Worm (Caenorhabditis elegans): ENCODE results near the gene mog-1.

DNA sequence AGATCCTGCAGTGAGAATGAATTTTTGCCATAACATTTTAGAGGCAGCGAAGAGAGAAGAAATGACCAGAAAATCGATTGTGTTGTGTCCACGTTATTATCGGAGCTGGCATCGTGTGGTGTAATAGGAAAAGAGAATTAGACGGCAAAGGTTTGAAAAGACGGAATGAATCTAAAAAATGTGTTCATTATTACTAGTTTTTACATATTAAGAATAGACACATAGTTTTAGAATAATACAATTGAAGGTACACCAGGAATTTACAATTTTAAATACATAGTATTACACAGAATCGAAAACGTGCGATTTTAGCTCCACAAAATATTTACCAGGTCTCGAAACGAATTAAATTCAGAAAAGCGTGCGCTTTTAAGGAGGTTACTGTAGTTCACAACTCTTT lies 5.8 kb downstream of the mog-1 start, which contains the start of gene K03H1.13:
- TF ChIP-seq nhr-77 (tag; optimal IDR thresholded peaks at IDR 0.05) (no peak), nhr-237 (tag; optimal IDR thresholded peaks at IDR 0.05) (no peak), pha-4 (GFP tag; IDR thresholded peaks at IDR 0.05) (no peak), pha-4 (tag; optimal IDR thresholded peaks at IDR 0.05) (no peak), lin-13 (GFP tag; optimal IDR thresholded peaks at IDR 0.05) (no peak), snpc-4 (tag; optimal IDR thresholded peaks at IDR 0.05) (no peak), unc-62 (GFP tag; optimal IDR thresholded peaks at IDR 0.05 in 1 of 2) (no peak), unc-62 (tag; optimal IDR thresholded peaks at IDR 0.05) (no peak), ZK546.5 (tag; optimal IDR thresholded peaks at IDR 0.05) (no peak), ces-1 (GFP tag; optimal IDR thresholded peaks at IDR 0.05) (no peak), dve-1 (tag; optimal IDR thresholded peaks at IDR 0.05; ENCODE audit: insufficient read depth) (no peak)
